Fruit fly (Drosophila melanogaster): ENCODE data around the gene Rtc1.

The Rtc1 gene

DNA sequence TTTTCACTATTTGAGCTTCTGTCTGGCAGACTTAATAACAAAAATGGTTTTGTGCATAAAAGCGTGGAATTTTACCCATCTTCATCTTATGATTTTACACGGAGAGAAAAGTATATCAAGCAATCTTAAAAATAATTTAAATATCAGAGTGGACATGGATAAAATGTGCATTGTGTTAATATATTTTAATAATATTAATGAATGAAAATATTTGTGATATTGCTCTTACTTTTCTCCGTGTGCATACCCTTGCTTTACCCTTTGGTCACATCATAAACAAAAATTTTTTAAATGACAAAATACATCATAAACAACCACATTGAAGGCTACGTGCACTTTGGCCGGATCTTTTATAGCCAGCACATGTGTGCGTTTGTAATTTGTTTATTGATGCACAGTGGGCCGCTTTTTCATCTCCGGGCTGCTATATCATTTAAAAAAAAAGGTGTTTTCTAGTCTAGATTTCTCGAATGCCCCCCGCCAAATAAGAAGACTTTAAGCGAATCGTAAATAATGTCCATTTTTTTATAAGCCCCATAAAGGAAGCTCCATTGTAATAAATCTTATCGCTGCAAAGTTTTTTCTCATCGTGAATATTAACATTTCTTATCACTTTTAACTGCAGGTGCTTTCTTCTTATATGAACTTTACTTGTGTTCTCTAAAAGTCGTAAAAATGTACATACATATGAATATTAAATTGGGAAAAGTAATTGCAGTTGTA lies 7.6 kb downstream of the Rtc1 start:
- TF ChIP-seq Myc (optimal IDR thresholded peaks at IDR 0.05) (no peak), ttk (optimal IDR thresholded peaks at IDR 0.05) (no peak), insv (optimal IDR thresholded peaks at IDR 0.05) (no peak), psq (optimal IDR thresholded peaks at IDR 0.05) (no peak), Sin3A (optimal IDR thresholded peaks at IDR 0.05) (no peak), h (optimal IDR thresholded peaks at IDR 0.05) (no peak)

DNA sequence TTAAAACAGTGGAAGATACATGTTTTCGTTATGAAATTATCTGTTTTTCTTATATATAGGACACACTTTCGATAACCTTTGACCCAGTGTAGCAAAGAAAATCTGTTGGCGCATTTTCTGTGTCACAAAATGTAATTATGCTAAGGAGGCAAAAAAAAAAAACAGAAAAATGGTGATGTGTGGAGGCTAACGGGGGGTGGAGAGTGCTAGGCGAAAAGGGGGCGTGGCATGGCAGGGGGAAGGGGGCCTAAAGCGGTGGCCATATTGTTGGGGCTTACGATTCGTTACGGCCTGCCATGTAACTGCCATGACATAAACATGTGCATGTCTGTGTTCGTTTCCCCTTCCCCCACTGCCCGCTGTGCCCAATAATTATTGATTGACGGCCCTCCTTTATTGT lies 8.2 kb downstream of the Rtc1 start:
- TF ChIP-seq Myc (optimal IDR thresholded peaks at IDR 0.05) (no peak), Sin3A (optimal IDR thresholded peaks at IDR 0.05) (no peak), psq (optimal IDR thresholded peaks at IDR 0.05) (no peak), ttk (optimal IDR thresholded peaks at IDR 0.05) (no peak)

DNA sequence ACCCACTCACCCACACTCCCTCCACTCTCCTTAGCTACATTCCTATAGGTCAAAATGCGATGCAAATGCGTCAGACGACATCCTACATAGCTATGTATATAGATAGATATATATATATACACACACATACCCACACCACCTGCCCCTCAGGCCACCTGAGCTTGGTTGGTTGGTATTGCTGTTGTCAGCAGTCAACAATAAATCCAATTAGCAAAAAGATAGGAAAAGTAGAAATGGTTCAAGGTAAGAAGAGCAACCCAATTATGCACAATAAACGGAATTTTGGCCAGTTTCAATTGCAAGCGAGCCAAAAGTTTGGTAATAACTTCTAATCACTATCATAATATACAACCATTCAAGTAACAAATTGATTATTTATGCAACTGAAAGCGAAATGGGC lies 9.5 kb downstream of the Rtc1 start:
- no peak for TF ChIP-seq ttk (optimal IDR thresholded peaks at IDR 0.05)
- no peak for TF ChIP-seq h (optimal IDR thresholded peaks at IDR 0.05)
- TF ChIP-seq psq (optimal IDR thresholded peaks at IDR 0.05), result no peak
- no peak for TF ChIP-seq insv (optimal IDR thresholded peaks at IDR 0.05)
- TF ChIP-seq Sin3A (optimal IDR thresholded peaks at IDR 0.05), result no peak
- TF ChIP-seq Myc (optimal IDR thresholded peaks at IDR 0.05), result no peak

DNA sequence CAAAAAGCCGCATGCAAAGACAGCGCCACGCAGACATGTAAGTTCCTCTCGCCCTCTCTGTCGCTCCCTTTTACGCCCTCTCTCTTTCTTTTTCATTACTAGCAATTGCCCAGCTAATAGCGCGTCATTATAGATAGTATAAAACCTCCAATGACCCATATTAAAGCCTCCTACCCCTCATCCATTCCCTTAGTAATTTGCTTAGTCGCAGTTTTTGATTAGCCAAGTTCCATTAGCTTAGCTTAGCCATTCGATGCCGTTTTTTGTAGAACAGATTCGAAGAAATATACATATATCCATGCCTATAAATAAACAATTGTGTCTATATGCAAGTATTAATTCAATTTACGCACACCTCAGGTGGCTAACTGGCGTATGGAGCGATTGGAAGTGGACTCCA lies 13.8 kb downstream of the Rtc1 start:
- TF ChIP-seq psq (optimal IDR thresholded peaks at IDR 0.05) (no peak), Myc (optimal IDR thresholded peaks at IDR 0.05) (no peak), Sin3A (optimal IDR thresholded peaks at IDR 0.05) (no peak), insv (optimal IDR thresholded peaks at IDR 0.05) (no peak), h (optimal IDR thresholded peaks at IDR 0.05) (no peak), ttk (optimal IDR thresholded peaks at IDR 0.05) (no peak)

DNA sequence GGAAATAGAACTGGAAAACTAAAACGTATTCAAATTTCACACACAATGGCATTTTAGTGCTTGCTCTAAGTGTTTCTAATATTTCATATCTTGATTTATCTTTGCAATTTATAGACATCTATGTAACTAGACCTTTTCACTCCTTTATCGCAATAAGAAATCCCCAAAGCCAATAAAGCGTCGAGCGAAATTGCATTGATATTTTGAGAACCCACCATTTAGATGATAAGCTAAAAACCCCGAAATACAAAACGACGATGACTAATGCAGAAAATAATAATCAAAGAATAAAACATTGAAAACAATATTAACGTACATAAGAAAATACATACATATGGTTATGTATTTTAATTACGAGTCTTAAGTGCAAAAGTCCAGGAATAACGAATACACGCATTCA lies 21.6 kb downstream of the Rtc1 start:
- no peak for TF ChIP-seq ttk (optimal IDR thresholded peaks at IDR 0.05)
- no peak for TF ChIP-seq Sin3A (optimal IDR thresholded peaks at IDR 0.05)
- TF ChIP-seq h (optimal IDR thresholded peaks at IDR 0.05), result no peak
- no peak for TF ChIP-seq psq (optimal IDR thresholded peaks at IDR 0.05)
- no peak for TF ChIP-seq Myc (optimal IDR thresholded peaks at IDR 0.05)
- no peak for TF ChIP-seq insv (optimal IDR thresholded peaks at IDR 0.05)

DNA sequence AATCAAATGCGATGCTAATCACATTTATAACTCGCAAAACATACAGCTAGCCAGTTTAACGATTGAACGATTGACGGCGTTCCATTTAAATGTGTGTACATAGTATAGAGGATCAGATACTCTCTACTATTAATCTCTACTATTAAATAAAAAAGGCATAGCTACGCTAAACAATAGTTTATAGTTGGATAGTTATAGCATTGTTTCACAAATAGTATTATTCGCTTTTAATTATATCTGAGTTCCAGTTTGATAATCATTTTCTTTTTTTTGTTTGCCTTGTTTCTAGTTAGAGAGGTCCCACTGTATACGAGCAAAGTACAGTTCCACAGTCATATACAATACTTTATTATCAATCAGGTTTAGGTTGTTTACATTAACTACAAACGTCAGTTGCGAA lies 22.7 kb downstream of the Rtc1 start:
- no peak for TF ChIP-seq Myc (optimal IDR thresholded peaks at IDR 0.05)
- TF ChIP-seq insv (optimal IDR thresholded peaks at IDR 0.05), result no peak
- no peak for TF ChIP-seq h (optimal IDR thresholded peaks at IDR 0.05)
- TF ChIP-seq ttk (optimal IDR thresholded peaks at IDR 0.05), result no peak
- TF ChIP-seq psq (optimal IDR thresholded peaks at IDR 0.05), result no peak

DNA sequence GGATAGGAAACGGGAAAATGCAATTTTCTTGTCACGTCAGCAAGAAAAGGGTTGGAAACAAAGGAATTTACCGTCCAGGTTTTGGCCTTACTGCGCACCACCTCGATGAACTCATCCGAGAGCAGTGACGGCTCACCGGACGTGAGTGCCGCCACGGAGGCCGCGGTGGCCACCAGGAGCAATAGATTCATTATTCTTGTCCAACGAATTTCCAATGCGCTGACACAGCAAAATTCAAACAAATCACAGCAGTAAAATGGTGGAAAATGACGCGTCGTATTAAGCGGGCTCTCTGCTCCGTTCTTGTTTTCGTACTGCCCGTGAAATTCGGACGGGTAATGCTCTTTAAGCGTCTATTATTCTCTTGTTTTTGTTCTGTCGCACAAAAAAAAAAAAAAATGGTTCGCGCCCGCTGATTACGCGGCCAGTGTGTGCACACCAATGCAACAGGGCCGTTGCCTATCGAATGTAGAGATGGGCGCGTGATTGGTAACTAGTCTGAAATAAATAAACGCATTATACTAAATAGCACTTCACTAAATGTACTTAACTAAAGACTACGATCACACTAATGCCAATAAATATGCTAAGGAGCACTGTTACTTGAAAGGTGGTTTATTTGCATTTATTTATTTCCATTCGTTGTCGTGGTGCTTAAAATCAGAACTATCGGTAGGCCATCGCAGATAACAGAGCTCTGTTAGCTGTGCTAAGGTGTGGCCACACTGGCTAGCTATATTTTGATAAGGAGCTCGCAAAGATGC lies 24.9 kb downstream of the Rtc1 start, which contains the start of the genes CtsB and amrt:
TSS of gene CtsB (minus strand) at position 432 of the 764 bp plus-strand sequence.
TSS of gene amrt (plus strand) at position 721 of the 764 bp plus-strand sequence.
- TF ChIP-seq psq (optimal IDR thresholded peaks at IDR 0.05), result no peak
- no peak for TF ChIP-seq insv (optimal IDR thresholded peaks at IDR 0.05)
- TF ChIP-seq h (optimal IDR thresholded peaks at IDR 0.05), result no peak
- peak; percentile 11 for TF ChIP-seq Sin3A (optimal IDR thresholded peaks at IDR 0.05)
- TF ChIP-seq ttk (optimal IDR thresholded peaks at IDR 0.05), result no peak
- no peak for TF ChIP-seq Myc (optimal IDR thresholded peaks at IDR 0.05)

DNA sequence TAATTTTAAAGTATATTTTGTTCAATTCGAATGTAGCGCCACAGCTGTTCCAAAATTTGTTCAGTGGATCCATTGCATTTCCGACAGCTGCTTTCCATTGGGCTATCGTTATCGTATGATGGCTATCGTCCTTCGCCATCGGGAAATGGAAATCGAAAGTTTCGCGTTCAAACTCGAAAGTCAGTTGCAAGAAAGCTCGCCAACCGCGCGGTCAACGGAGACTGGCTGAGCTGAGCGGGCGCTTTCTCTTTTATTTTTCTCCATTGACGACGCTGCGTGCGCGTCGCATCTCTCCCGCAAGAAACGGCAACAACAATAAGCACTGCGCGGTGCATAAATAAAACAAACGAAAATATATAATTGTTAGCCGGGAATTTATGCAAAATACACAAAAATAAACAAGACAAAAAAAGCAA lies 26.6 kb downstream of the Rtc1 start, which contains the start of gene inaE:
TSS of gene inaE (plus strand) at position 181 of the 416 bp plus-strand sequence.
- TF ChIP-seq psq (optimal IDR thresholded peaks at IDR 0.05) (no peak), Myc (optimal IDR thresholded peaks at IDR 0.05) (no peak), ttk (optimal IDR thresholded peaks at IDR 0.05) (no peak), insv (optimal IDR thresholded peaks at IDR 0.05) (no peak), Sin3A (optimal IDR thresholded peaks at IDR 0.05) (no peak), h (optimal IDR thresholded peaks at IDR 0.05) (no peak)

DNA sequence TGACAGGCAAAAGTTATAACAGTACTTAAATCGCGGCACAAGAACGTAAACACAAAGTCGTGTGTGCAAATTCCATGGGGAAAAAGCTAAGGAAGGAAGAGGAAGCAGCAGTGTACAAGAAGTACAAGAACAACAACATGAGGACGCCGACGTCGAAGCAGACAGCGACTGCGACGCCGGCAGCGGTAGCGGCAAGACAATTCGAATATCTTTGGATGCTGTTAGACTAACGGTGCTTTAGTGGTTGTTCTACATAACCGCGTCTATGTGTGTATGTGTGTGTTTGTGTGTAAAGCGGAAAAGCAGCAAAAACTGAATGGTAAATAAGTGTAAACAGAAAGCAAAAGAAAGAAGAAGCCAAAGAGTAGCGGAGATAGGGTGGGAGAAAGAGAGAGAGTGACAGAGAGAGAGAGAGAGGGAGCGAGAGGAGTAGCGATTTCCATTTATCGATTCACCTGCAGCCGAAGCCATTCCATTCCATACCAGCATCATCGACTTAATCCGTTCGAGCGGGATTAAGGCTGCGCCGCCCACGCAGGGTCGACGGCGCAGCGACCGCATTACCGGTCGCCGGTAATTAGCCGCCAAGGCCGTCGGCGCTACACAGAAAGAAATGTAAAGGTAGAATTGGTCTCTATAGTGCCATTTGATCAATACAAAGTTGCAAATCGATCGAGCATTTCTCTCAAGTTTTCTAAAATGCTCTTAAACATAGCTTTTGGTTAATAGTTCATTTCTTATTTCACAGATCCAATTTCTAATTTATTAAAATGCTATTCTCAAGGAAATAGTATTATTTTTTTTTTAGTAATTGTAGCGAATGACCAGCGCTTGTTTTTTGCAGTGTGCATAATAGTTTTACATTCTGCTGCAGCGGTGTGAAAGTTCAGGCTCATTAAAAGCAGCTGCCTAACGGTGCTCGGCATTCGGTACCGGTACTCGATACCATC lies 27.3 kb downstream of the Rtc1 start:
- TF ChIP-seq psq (optimal IDR thresholded peaks at IDR 0.05), result no peak
- TF ChIP-seq insv (optimal IDR thresholded peaks at IDR 0.05), result no peak

DNA sequence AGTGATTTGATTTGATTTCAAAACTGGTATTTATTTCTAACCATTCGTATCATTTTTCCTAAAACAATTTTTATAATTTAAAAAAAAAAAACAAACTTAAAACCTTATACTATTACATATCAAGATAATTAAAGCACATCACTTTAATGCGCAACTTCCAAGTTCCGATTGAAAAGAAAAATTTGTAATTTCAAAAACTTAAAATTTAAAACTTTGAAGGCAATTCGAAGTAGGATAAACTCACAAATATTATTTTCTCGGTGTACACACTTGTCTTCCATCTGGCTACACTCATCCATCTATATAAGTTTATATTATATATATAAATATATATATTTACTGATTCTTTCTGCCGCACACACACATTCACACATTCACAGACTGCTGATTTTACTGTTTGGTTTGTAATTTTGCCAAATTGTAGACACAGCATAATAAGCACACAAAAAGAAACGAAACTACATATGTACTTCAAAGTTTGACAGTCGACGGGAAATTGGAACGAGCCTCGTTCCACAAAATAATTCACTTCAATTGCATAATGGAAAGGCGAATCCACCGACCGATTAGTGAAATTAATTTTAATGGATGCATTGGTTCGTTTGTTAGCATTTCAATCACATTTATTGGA lies 29.2 kb downstream of the Rtc1 start:
- TF ChIP-seq h (optimal IDR thresholded peaks at IDR 0.05) (no peak), Sin3A (optimal IDR thresholded peaks at IDR 0.05) (no peak), Myc (optimal IDR thresholded peaks at IDR 0.05) (no peak), ttk (optimal IDR thresholded peaks at IDR 0.05) (no peak), insv (optimal IDR thresholded peaks at IDR 0.05) (no peak), psq (optimal IDR thresholded peaks at IDR 0.05) (no peak)

DNA sequence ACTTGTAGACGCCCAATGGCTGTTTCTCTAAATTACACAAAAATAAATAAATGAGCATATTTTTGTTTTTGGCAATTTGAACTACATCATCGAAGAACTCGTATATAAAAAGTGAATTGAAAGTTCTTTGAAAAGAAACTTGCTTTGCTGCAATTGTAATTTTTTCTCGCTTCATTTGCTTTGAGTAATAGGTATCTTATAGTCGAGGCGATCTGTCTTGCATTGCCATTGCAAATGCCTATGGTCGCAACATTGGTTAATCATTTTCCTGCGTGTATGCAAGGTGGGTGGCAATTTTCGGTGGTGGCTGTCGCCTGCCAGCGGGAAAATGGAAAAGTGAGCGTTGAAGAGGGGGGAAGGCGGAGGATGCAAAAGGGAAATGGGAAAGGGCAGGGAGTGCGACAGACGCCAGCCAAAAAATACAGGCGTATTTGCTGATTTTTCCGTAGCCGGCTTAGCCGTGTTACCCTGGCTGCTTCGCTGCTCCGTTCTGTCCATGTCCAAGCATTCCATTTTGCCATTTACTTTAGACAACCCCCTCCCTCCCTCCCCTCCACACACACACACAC lies 30.4 kb downstream of the Rtc1 start:
- no peak for TF ChIP-seq Myc (optimal IDR thresholded peaks at IDR 0.05)
- no peak for TF ChIP-seq ttk (optimal IDR thresholded peaks at IDR 0.05)
- no peak for TF ChIP-seq insv (optimal IDR thresholded peaks at IDR 0.05)
- TF ChIP-seq h (optimal IDR thresholded peaks at IDR 0.05), result no peak
- no peak for TF ChIP-seq Sin3A (optimal IDR thresholded peaks at IDR 0.05)
- TF ChIP-seq psq (optimal IDR thresholded peaks at IDR 0.05), result no peak

Measured in Kc167 (cell line).